Worm (Caenorhabditis elegans): ENCODE results near the gene cdo-1.

cdo-1 gene

ce11 chrX:873634-874033, 10.3 kb upstream of the cdo-1 start:
- TF ChIP-seq klf-2 (GFP tag; conservative IDR thresholded peaks at IDR 0.05) (no peak), ztf-29 (GFP tag; IDR thresholded peaks at IDR 0.05) (no peak), flt-1 (GFP tag; IDR thresholded peaks at IDR 0.05) (no peak), cog-1 (tag; optimal IDR thresholded peaks at IDR 0.05) (no peak), med-1 (GFP tag; optimal IDR thresholded peaks at IDR 0.05; ENCODE audit: insufficient read depth) (no peak), ztf-23 (GFP tag; IDR thresholded peaks at IDR 0.05) (no peak), tab-1 (GFP tag; IDR thresholded peaks at IDR 0.05) (no peak), ref-1 (GFP tag; conservative IDR thresholded peaks at IDR 0.05) (no peak), T22C8.4 (GFP tag; IDR thresholded peaks at IDR 0.05) (no peak)

- TF ChIP-seq klf-2 (GFP tag; conservative IDR thresholded peaks at IDR 0.05) (no peak), cog-1 (tag; optimal IDR thresholded peaks at IDR 0.05) (no peak), med-1 (GFP tag; optimal IDR thresholded peaks at IDR 0.05; ENCODE audit: insufficient read depth) (no peak), ztf-23 (GFP tag; IDR thresholded peaks at IDR 0.05) (no peak), tab-1 (GFP tag; IDR thresholded peaks at IDR 0.05) (no peak), flt-1 (GFP tag; IDR thresholded peaks at IDR 0.05) (no peak), T22C8.4 (GFP tag; IDR thresholded peaks at IDR 0.05) (no peak), ref-1 (GFP tag; conservative IDR thresholded peaks at IDR 0.05) (no peak), ztf-29 (GFP tag; IDR thresholded peaks at IDR 0.05) (no peak)
Measured at ce11 chrX:871957-872715, 8.8 kb upstream of the cdo-1 start, which contains the start of gene F56F10.1. F56F10.1 (plus strand) TSS chrX:872603.

- TF ChIP-seq flt-1 (GFP tag; IDR thresholded peaks at IDR 0.05) (0 out of 2 replicates have a peak, but pooled peaks have one; percentile 46), ztf-23 (GFP tag; IDR thresholded peaks at IDR 0.05) (no peak), ref-1 (GFP tag; conservative IDR thresholded peaks at IDR 0.05) (no peak), T22C8.4 (GFP tag; IDR thresholded peaks at IDR 0.05) (0 out of 2 replicates have a peak, but pooled peaks have one; percentile 13), tab-1 (GFP tag; IDR thresholded peaks at IDR 0.05) (no peak), cog-1 (tag; optimal IDR thresholded peaks at IDR 0.05) (peak; percentile 70), med-1 (GFP tag; optimal IDR thresholded peaks at IDR 0.05; ENCODE audit: insufficient read depth) (no peak)
Measured at ce11 chrX:871020-871419, 7.6 kb upstream of the cdo-1 start, which contains the start of gene lgl-1. lgl-1 (minus strand) TSS chrX:871089.

ce11 chrX:865214-865613, 1.8 kb upstream of the cdo-1 start:
- TF ChIP-seq T22C8.4 (GFP tag; IDR thresholded peaks at IDR 0.05) (no peak), klf-2 (GFP tag; conservative IDR thresholded peaks at IDR 0.05) (no peak), ztf-23 (GFP tag; IDR thresholded peaks at IDR 0.05) (no peak)

- TF ChIP-seq ztf-29 (GFP tag; IDR thresholded peaks at IDR 0.05) = no peak
- TF ChIP-seq med-1 (GFP tag; optimal IDR thresholded peaks at IDR 0.05; ENCODE audit: insufficient read depth) = no peak
- TF ChIP-seq flt-1 (GFP tag; IDR thresholded peaks at IDR 0.05) = no peak
- TF ChIP-seq tab-1 (GFP tag; IDR thresholded peaks at IDR 0.05) = no peak
- TF ChIP-seq ref-1 (GFP tag; conservative IDR thresholded peaks at IDR 0.05) = no peak
- no peak for TF ChIP-seq ztf-23 (GFP tag; IDR thresholded peaks at IDR 0.05)
- TF ChIP-seq cog-1 (tag; optimal IDR thresholded peaks at IDR 0.05) = no peak
- TF ChIP-seq klf-2 (GFP tag; conservative IDR thresholded peaks at IDR 0.05) = no peak
- TF ChIP-seq T22C8.4 (GFP tag; IDR thresholded peaks at IDR 0.05) = no peak
Measured at ce11 chrX:864293-864731, 934 bp upstream of the cdo-1 start.

ce11 chrX:861378-861777, 2.0 kb downstream of the cdo-1 start:
- TF ChIP-seq T22C8.4 (GFP tag; IDR thresholded peaks at IDR 0.05) (no peak), tab-1 (GFP tag; IDR thresholded peaks at IDR 0.05) (no peak), med-1 (GFP tag; optimal IDR thresholded peaks at IDR 0.05; ENCODE audit: insufficient read depth) (no peak), cog-1 (tag; optimal IDR thresholded peaks at IDR 0.05) (no peak), ref-1 (GFP tag; conservative IDR thresholded peaks at IDR 0.05) (no peak), ztf-29 (GFP tag; IDR thresholded peaks at IDR 0.05) (no peak), klf-2 (GFP tag; conservative IDR thresholded peaks at IDR 0.05) (no peak), flt-1 (GFP tag; IDR thresholded peaks at IDR 0.05) (no peak), ztf-23 (GFP tag; IDR thresholded peaks at IDR 0.05) (no peak)

ce11 chrX:859401-859800, 4.0 kb downstream of the cdo-1 start, which contains the start of gene F56F10.2:
F56F10.2 (plus strand) TSS chrX:859615.
- TF ChIP-seq ztf-29 (GFP tag; IDR thresholded peaks at IDR 0.05) (no peak), med-1 (GFP tag; optimal IDR thresholded peaks at IDR 0.05; ENCODE audit: insufficient read depth) (no peak), T22C8.4 (GFP tag; IDR thresholded peaks at IDR 0.05) (no peak), cog-1 (tag; optimal IDR thresholded peaks at IDR 0.05) (no peak), flt-1 (GFP tag; IDR thresholded peaks at IDR 0.05) (no peak), tab-1 (GFP tag; IDR thresholded peaks at IDR 0.05) (no peak), ref-1 (GFP tag; conservative IDR thresholded peaks at IDR 0.05) (no peak), klf-2 (GFP tag; conservative IDR thresholded peaks at IDR 0.05) (no peak), ztf-23 (GFP tag; IDR thresholded peaks at IDR 0.05) (no peak)

ce11 chrX:857658-858057, 5.7 kb downstream of the cdo-1 start:
- TF ChIP-seq cog-1 (tag; optimal IDR thresholded peaks at IDR 0.05) (no peak), ztf-29 (GFP tag; IDR thresholded peaks at IDR 0.05) (peak; percentile 6; the same call in 1 of the 2 replicates), T22C8.4 (GFP tag; IDR thresholded peaks at IDR 0.05) (no peak), flt-1 (GFP tag; IDR thresholded peaks at IDR 0.05) (no peak), med-1 (GFP tag; optimal IDR thresholded peaks at IDR 0.05; ENCODE audit: insufficient read depth) (no peak), ref-1 (GFP tag; conservative IDR thresholded peaks at IDR 0.05) (no peak)

ce11 chrX:853604-854003, 9.8 kb downstream of the cdo-1 start:
- TF ChIP-seq ref-1 (GFP tag; conservative IDR thresholded peaks at IDR 0.05) (no peak), T22C8.4 (GFP tag; IDR thresholded peaks at IDR 0.05) (no peak), flt-1 (GFP tag; IDR thresholded peaks at IDR 0.05) (no peak), med-1 (GFP tag; optimal IDR thresholded peaks at IDR 0.05; ENCODE audit: insufficient read depth) (no peak), tab-1 (GFP tag; IDR thresholded peaks at IDR 0.05) (no peak), ztf-23 (GFP tag; IDR thresholded peaks at IDR 0.05) (no peak), klf-2 (GFP tag; conservative IDR thresholded peaks at IDR 0.05) (no peak), ztf-29 (GFP tag; IDR thresholded peaks at IDR 0.05) (no peak), cog-1 (tag; optimal IDR thresholded peaks at IDR 0.05) (no peak)

Data from whole organism, midembryonic.